Fruit fly (Drosophila melanogaster) whole organism, embryonic: ENCODE measurements around the gene Fatp1.
A peak's percentile ranks its signal among the peaks of the same experiment; 100 is the strongest.

Experiments used
- Adf1 ChIP-seq: fragments of 200-800 bp; sonication (Bioruptor generic); IDR thresholded peaks from 2 replicates; pipeline ENCODE4 v1.3.6; 2022; ENCODE audit warnings: missing biosample characterization, missing genetic modification characterization
- CG1233 ChIP-seq: fragments of 200-800 bp; sonication (Bioruptor generic); optimal IDR thresholded peaks from 4 replicates; lab custom pipeline; 2018; ENCODE audit warnings: missing biosample characterization, mild to moderate bottlenecking, missing genetic modification characterization
- CG12942 ChIP-seq: fragments of 200-800 bp; sonication (Bioruptor generic); optimal IDR thresholded peaks from 3 replicates; lab custom pipeline; 2016; ENCODE audit warnings: missing biosample characterization, missing genetic modification characterization
- CG14014 ChIP-seq: fragments of 200-800 bp; sonication (Bioruptor generic); IDR thresholded peaks from 2 replicates; pipeline ENCODE4 v1.3.6; 2022; ENCODE audit warnings: missing biosample characterization, missing genetic modification characterization
- CG14710 ChIP-seq: fragments of 200-800 bp; sonication (Bioruptor generic); optimal IDR thresholded peaks from 3 replicates; lab custom pipeline; 2019; ENCODE audit warnings: missing biosample characterization, mild to moderate bottlenecking, missing genetic modification characterization, moderate library complexity
- CG1529 ChIP-seq: fragments of 200-800 bp; sonication (Bioruptor generic); optimal IDR thresholded peaks from 3 replicates; lab custom pipeline; 2018; ENCODE audit warnings: missing biosample characterization, missing genetic modification characterization
- CG15514 ChIP-seq: fragments of 200-800 bp; sonication (Bioruptor generic); optimal IDR thresholded peaks from 3 replicates; lab custom pipeline; 2017; ENCODE audit warnings: missing biosample characterization, missing genetic modification characterization, mild to moderate bottlenecking, moderate library complexity, missing genetic modification reagents
- CG18599 ChIP-seq: fragments of 200-800 bp; sonication (Bioruptor generic); optimal IDR thresholded peaks from 3 replicates; lab custom pipeline; 2017; ENCODE audit warnings: missing biosample characterization, missing genetic modification characterization, mild to moderate bottlenecking, moderate library complexity, missing genetic modification reagents
- CG2120 ChIP-seq: fragments of 200-800 bp; sonication (Bioruptor generic); optimal IDR thresholded peaks from 3 replicates; lab custom pipeline; 2016; ENCODE audit warnings: missing biosample characterization, missing genetic modification characterization
- CG2889 ChIP-seq: fragments of 200-800 bp; sonication (Bioruptor generic); IDR thresholded peaks from 3 replicates; pipeline ENCODE4 v1.3.6; 2022; ENCODE audit warnings: missing biosample characterization, missing genetic modification characterization
- CG30403 ChIP-seq: fragments of 200-800 bp; sonication (Bioruptor generic); optimal IDR thresholded peaks from 3 replicates; lab custom pipeline; 2016; ENCODE audit warnings: missing biosample characterization, missing genetic modification characterization
- CG30431 ChIP-seq: fragments of 200-800 bp; sonication (Bioruptor generic); optimal IDR thresholded peaks from 2 replicates; lab custom pipeline; 2017; ENCODE audit warnings: missing biosample characterization, missing genetic modification characterization
- CG31224 ChIP-seq: fragments of 200-800 bp; sonication (Bioruptor generic); IDR thresholded peaks from 2 replicates; pipeline ENCODE4 v1.3.6; 2022; ENCODE audit warnings: missing biosample characterization, missing genetic modification characterization
- CG34224 ChIP-seq: fragments of 200-800 bp; sonication (Bioruptor generic); IDR thresholded peaks from 3 replicates; pipeline ENCODE4 v1.3.6; 2022; ENCODE audit warnings: missing biosample characterization, missing genetic modification characterization; ENCODE audit not compliant: partially characterized antibody
- CG4820 ChIP-seq: fragments of 200-800 bp; sonication (Bioruptor generic); optimal IDR thresholded peaks from 3 replicates; lab custom pipeline; 2016; ENCODE audit warnings: missing biosample characterization, missing genetic modification characterization
- CG6765 ChIP-seq: fragments of 200-800 bp; sonication (Bioruptor generic); optimal IDR thresholded peaks from 3 replicates; lab custom pipeline; 2017; ENCODE audit warnings: missing biosample characterization, mild to moderate bottlenecking, missing genetic modification characterization
- CG7372 ChIP-seq: fragments of 200-800 bp; sonication (Bioruptor generic); IDR thresholded peaks from 2 replicates; pipeline ENCODE4 v1.3.6; 2022; ENCODE audit warnings: missing biosample characterization, missing genetic modification characterization
- CG7839 ChIP-seq: fragments of 200-800 bp; sonication (Bioruptor generic); optimal IDR thresholded peaks from 3 replicates; lab custom pipeline; 2018; ENCODE audit warnings: missing biosample characterization, mild to moderate bottlenecking, missing genetic modification characterization, moderate library complexity
- CG8388 ChIP-seq: fragments of 200-800 bp; sonication (Bioruptor generic); optimal IDR thresholded peaks from 2 replicates; lab custom pipeline; 2019; ENCODE audit warnings: missing biosample characterization, mild to moderate bottlenecking, missing genetic modification characterization, moderate library complexity
- Chrac-16 ChIP-seq: fragments of 200-800 bp; sonication (Bioruptor generic); optimal IDR thresholded peaks from 3 replicates; lab custom pipeline; 2016; ENCODE audit warnings: missing biosample characterization, missing genetic modification characterization
- Gsc ChIP-seq: fragments of 200-800 bp; sonication (Bioruptor generic); IDR thresholded peaks from 2 replicates; pipeline ENCODE4 v1.3.6; 2022; ENCODE audit warnings: missing biosample characterization, missing genetic modification characterization
- HHEX ChIP-seq: fragments of 200-800 bp; sonication (Bioruptor generic); optimal IDR thresholded peaks from 3 replicates; lab custom pipeline; 2017; ENCODE audit warnings: missing biosample characterization, mild to moderate bottlenecking, missing genetic modification characterization, missing genetic modification reagents
- Hr3 ChIP-seq: fragments of 200-800 bp; sonication (Bioruptor generic); optimal IDR thresholded peaks from 3 replicates; lab custom pipeline; 2016; ENCODE audit warnings: missing biosample characterization, missing genetic modification characterization
- Hsf ChIP-seq: fragments of 200-800 bp; sonication (Bioruptor generic); optimal IDR thresholded peaks from 3 replicates; lab custom pipeline; 2016; ENCODE audit warnings: missing biosample characterization, missing genetic modification characterization
- Lim3 ChIP-seq: fragments of 200-800 bp; sonication (Bioruptor generic); IDR thresholded peaks from 2 replicates; pipeline ENCODE4 v1.3.6; 2022; ENCODE audit warnings: missing biosample characterization, missing genetic modification characterization
- MTF-1 ChIP-seq: fragments of 200-800 bp; sonication (Bioruptor generic); optimal IDR thresholded peaks from 2 replicates; lab custom pipeline; 2018; ENCODE audit warnings: missing biosample characterization, mild to moderate bottlenecking, missing genetic modification characterization, borderline replicate concordance
- Mes4 ChIP-seq: fragments of 200-800 bp; sonication (Bioruptor generic); optimal IDR thresholded peaks from 2 replicates; lab custom pipeline; 2016; ENCODE audit warnings: missing biosample characterization, missing genetic modification characterization
- NFAT ChIP-seq: fragments of 200-800 bp; sonication (Bioruptor generic); IDR thresholded peaks from 2 replicates; pipeline ENCODE4 v1.3.6; 2022; ENCODE audit warnings: missing biosample characterization, missing genetic modification characterization
- Neu2 ChIP-seq: fragments of 200-800 bp; sonication (Bioruptor generic); optimal IDR thresholded peaks from 3 replicates; lab custom pipeline; 2016; ENCODE audit warnings: missing biosample characterization, missing genetic modification characterization, borderline replicate concordance
- Poxn ChIP-seq: fragments of 200-800 bp; sonication (Bioruptor generic); IDR thresholded peaks from 2 replicates; pipeline ENCODE4 v1.3.6; 2022; ENCODE audit warnings: missing biosample characterization, missing genetic modification characterization
- Side ChIP-seq: fragments of 200-800 bp; sonication (Bioruptor generic); optimal IDR thresholded peaks from 2 replicates; lab custom pipeline; 2016; ENCODE audit warnings: missing biosample characterization, missing genetic modification characterization
- Six4 ChIP-seq: fragments of 200-800 bp; sonication (Bioruptor generic); optimal IDR thresholded peaks from 2 replicates; lab custom pipeline; 2016; ENCODE audit warnings: missing biosample characterization, missing genetic modification characterization
- YL-1 ChIP-seq: fragments of 200-800 bp; sonication (Bioruptor generic); optimal IDR thresholded peaks from 3 replicates; lab custom pipeline; 2017; ENCODE audit warnings: missing biosample characterization, mild to moderate bottlenecking, missing genetic modification characterization
- bcd ChIP-seq: fragments of 200-800 bp; sonication (Bioruptor generic); optimal IDR thresholded peaks from 2 replicates; lab custom pipeline; 2017; ENCODE audit warnings: missing biosample characterization, mild to moderate bottlenecking, missing genetic modification characterization
- bsh ChIP-seq, 2 experiments: fragments of 200-800 bp; sonication (Bioruptor generic); optimal IDR thresholded peaks; 2 replicates each; lab custom pipeline; 2017 to 2018; ENCODE audit warnings: mild to moderate bottlenecking in 2 of 2, missing biosample characterization in 2 of 2, missing genetic modification characterization in 2 of 2, moderate library complexity in 1 of 2
- chif ChIP-seq, 2 experiments: fragments of 200-800 bp; sonication (Bioruptor generic); optimal IDR thresholded peaks; 3 replicates each; lab custom pipeline; 2016; ENCODE audit warnings: missing biosample characterization in 2 of 2, missing genetic modification characterization in 2 of 2
- corto ChIP-seq: fragments of 200-800 bp; sonication (Bioruptor generic); optimal IDR thresholded peaks from 2 replicates; lab custom pipeline; 2016; ENCODE audit warnings: missing biosample characterization, mild to moderate bottlenecking, missing genetic modification characterization, moderate library complexity
- croc ChIP-seq: fragments of 200-800 bp; sonication (Bioruptor generic); conservative IDR thresholded peaks from 3 replicates; pipeline ENCODE4 v1.3.6; 2022; ENCODE audit warnings: missing biosample characterization, missing genetic modification characterization
- ems ChIP-seq: fragments of 200-800 bp; sonication (Bioruptor generic); optimal IDR thresholded peaks from 3 replicates; lab custom pipeline; 2016; ENCODE audit warnings: missing biosample characterization, missing genetic modification characterization
- ind ChIP-seq: fragments of 200-800 bp; sonication (Bioruptor generic); optimal IDR thresholded peaks from 3 replicates; lab custom pipeline; 2016; ENCODE audit warnings: missing biosample characterization, missing genetic modification characterization
- lov ChIP-seq, 2 experiments: fragments of 200-800 bp in 1 of 2; fragments of >200 bp in 1 of 2; sonication (Bioruptor generic) in 1 of 2; IDR thresholded peaks in 1 of 2; optimal IDR thresholded peaks in 1 of 2; 2 replicates in 1 of 2; 3 replicates in 1 of 2; pipeline versions ENCODE4 v1.3.6 to Lab custom; 2017 to 2022; ENCODE audit warnings: missing biosample characterization in 1 of 2, missing genetic modification characterization in 1 of 2
- nmo ChIP-seq: fragments of 200-800 bp; sonication (Bioruptor generic); optimal IDR thresholded peaks from 2 replicates; lab custom pipeline; 2018; ENCODE audit warnings: missing biosample characterization, mild to moderate bottlenecking, missing genetic modification characterization, moderate library complexity
- phol ChIP-seq: fragments of 200-800 bp; sonication (Bioruptor generic); optimal IDR thresholded peaks from 3 replicates; lab custom pipeline; 2018; ENCODE audit warnings: missing biosample characterization, mild to moderate bottlenecking, missing genetic modification characterization, moderate library complexity
- pnt ChIP-seq: fragments of 200-800 bp; sonication (Bioruptor generic); optimal IDR thresholded peaks from 3 replicates; lab custom pipeline; 2016; ENCODE audit warnings: missing biosample characterization, missing genetic modification characterization
- sens ChIP-seq: fragments of 200-800 bp; sonication (Bioruptor generic); peaks from one replicate; lab custom pipeline; 2016; ENCODE audit warnings: missing biosample characterization, missing genetic modification characterization
- sisA ChIP-seq: fragments of 200-800 bp; sonication (Bioruptor generic); IDR thresholded peaks from 2 replicates; pipeline ENCODE4 v1.3.6; 2022; ENCODE audit warnings: missing biosample characterization, missing genetic modification characterization
- sqz ChIP-seq: fragments of 200-800 bp; sonication (Bioruptor generic); optimal IDR thresholded peaks from 3 replicates; lab custom pipeline; 2018; ENCODE audit warnings: missing biosample characterization, mild to moderate bottlenecking, missing genetic modification characterization
- ssp ChIP-seq: fragments of 200-800 bp; sonication (Bioruptor generic); IDR thresholded peaks from 2 replicates; pipeline ENCODE4 v1.3.6; 2022; ENCODE audit warnings: missing biosample characterization, missing genetic modification characterization
- tgo ChIP-seq: fragments of 200-800 bp; sonication (Bioruptor generic); IDR thresholded peaks from 3 replicates; pipeline ENCODE4 v1.3.6; 2022; ENCODE audit warnings: missing biosample characterization, missing genetic modification characterization
- trh ChIP-seq: fragments of 200-800 bp; sonication (Bioruptor generic); optimal IDR thresholded peaks from 2 replicates; lab custom pipeline; 2016; ENCODE audit warnings: missing biosample characterization, missing genetic modification characterization

Fatp1 gene

dm6 chr2L:10466865-10467270, 50.1 kb downstream of the Fatp1 start (continued):
- peak; percentile 70 for TF ChIP-seq tgo (GFP tag; lab: Robert Waterston, UW)
- no peak for TF ChIP-seq Poxn (GFP tag; lab: Robert Waterston, UW)
- peak; percentile 65 for TF ChIP-seq CG8388
- TF ChIP-seq CG12942 (GFP tag; lab: Kevin White, UChicago) = no peak
- peak; percentile 93 for TF ChIP-seq sens (GFP tag; lab: Kevin White, UChicago)
- peak; percentile 89 for TF ChIP-seq nmo (GFP tag; lab: Kevin White, UChicago)
- TF ChIP-seq chif (GFP tag; optimal IDR thresholded peaks at IDR 0.05; lab: Kevin White, UChicago) = peak; percentile 37 to 59
- TF ChIP-seq CG2889 (GFP tag; lab: Robert Waterston, UW) = 0 out of 3 replicates have a peak, but pooled peaks have one; percentile 5
- TF ChIP-seq phol (tag; lab: Kevin White, UChicago) = peak; percentile 84
- peak; percentile 60 for TF ChIP-seq Six4 (GFP tag; lab: Kevin White, UChicago)
- TF ChIP-seq sisA (GFP tag; lab: Robert Waterston, UW) = peak; percentile 54; the same call in 1 of the 2 replicates
- peak; percentile 14; the same call in 1 of the 2 replicates for TF ChIP-seq NFAT
- no peak for TF ChIP-seq Side (GFP tag; lab: Kevin White, UChicago)
- TF ChIP-seq ind = peak; percentile 58
- TF ChIP-seq CG4820 (GFP tag; lab: Kevin White, UChicago) = peak; percentile 68
- peak; percentile 57 for TF ChIP-seq Hsf (GFP tag; lab: Kevin White, UChicago)
- TF ChIP-seq Adf1 (GFP tag; lab: Robert Waterston, UW) = no peak
- peak; percentile 35 for TF ChIP-seq pnt (GFP tag; lab: Kevin White, UChicago)
- no peak for TF ChIP-seq CG7372 (GFP tag; lab: Robert Waterston, UW)
- TF ChIP-seq Mes4 = peak; percentile 28
- peak; percentile 67 for TF ChIP-seq CG1529 (GFP tag; lab: Kevin White, UChicago)
- TF ChIP-seq sqz (GFP tag; lab: Kevin White, UChicago) = peak; percentile 19
- no peak for TF ChIP-seq CG34224 (GFP tag; lab: Robert Waterston, UW)
- no peak for TF ChIP-seq lov (optimal IDR thresholded peaks at IDR 0.05; lab: Kevin White, UChicago)
- 0 out of 3 replicates have a peak, but pooled peaks have one; percentile 54 for TF ChIP-seq lov (GFP tag; IDR thresholded peaks at IDR 0.05; lab: Robert Waterston, UW)
- peak; percentile 36 for TF ChIP-seq CG15514 (GFP tag; lab: Kevin White, UChicago)
- TF ChIP-seq HHEX (GFP tag; lab: Kevin White, UChicago) = peak; percentile 53
- TF ChIP-seq bcd (GFP tag; lab: Kevin White, UChicago) = peak; percentile 78
- TF ChIP-seq corto = no peak
- peak; percentile 75 for TF ChIP-seq CG30403 (GFP tag; lab: Kevin White, UChicago)
- TF ChIP-seq CG6765 (GFP tag; lab: Kevin White, UChicago) = no peak
- TF ChIP-seq Chrac-16 (GFP tag; lab: Kevin White, UChicago) = peak; percentile 55
- peak; percentile 63 for TF ChIP-seq Hr3 (GFP tag; lab: Kevin White, UChicago)
- peak; percentile 78 for TF ChIP-seq CG7839 (tag; lab: Kevin White, UChicago)
- peak; percentile 36 for TF ChIP-seq CG1233 (GFP tag; lab: Kevin White, UChicago)
- peak; percentile 8 for TF ChIP-seq trh
- peak; percentile 36 for TF ChIP-seq CG18599 (GFP tag; lab: Kevin White, UChicago)
- TF ChIP-seq CG2120 (GFP tag; lab: Kevin White, UChicago) = peak; percentile 27
- TF ChIP-seq Lim3 (GFP tag; lab: Robert Waterston, UW) = no peak
- TF ChIP-seq Gsc (GFP tag; lab: Robert Waterston, UW) = peak; percentile 49
- TF ChIP-seq YL-1 (GFP tag; lab: Kevin White, UChicago) = no peak
- TF ChIP-seq CG30431 = peak; percentile 35
- peak; percentile 36 for TF ChIP-seq ems (GFP tag; lab: Kevin White, UChicago)
- no peak for TF ChIP-seq CG14014 (GFP tag; lab: Robert Waterston, UW)
- TF ChIP-seq CG14710 (tag; lab: Kevin White, UChicago) = peak; percentile 73
- no peak for TF ChIP-seq Neu2
- no peak for TF ChIP-seq CG31224 (GFP tag; lab: Robert Waterston, UW)
- no peak for TF ChIP-seq MTF-1 (GFP tag; lab: Kevin White, UChicago)
- TF ChIP-seq bsh (GFP tag; optimal IDR thresholded peaks at IDR 0.05; lab: Kevin White, UChicago) = peak in 1 of 2 experiments; percentile 52
- TF ChIP-seq ssp (GFP tag; lab: Robert Waterston, UW) = peak; percentile 64; the same call in 1 of the 2 replicates
- peak; percentile 69 for TF ChIP-seq croc (GFP tag; lab: Robert Waterston, UW)
